Fruit fly (Drosophila melanogaster) whole organism: Measurements from ENCODE around the gene CG13876.

Experiments
- CG8478 ChIP-seq: fragments of >200 bp; optimal IDR thresholded peaks from 2 replicates; lab custom pipeline; 2018; ENCODE audit warnings: inconsistent platforms
- Dll ChIP-seq: fragments of >200 bp; optimal IDR thresholded peaks from 2 replicates; lab custom pipeline; 2017
- EcR ChIP-seq, 2 experiments: fragments of >200 bp; optimal IDR thresholded peaks; 2 replicates each; lab custom pipeline; 2017; ENCODE audit warnings: missing biosample characterization in 2 of 2, missing genetic modification characterization in 2 of 2, missing genetic modification reagents in 2 of 2
- pan ChIP-seq: fragments of >200 bp; optimal IDR thresholded peaks from 2 replicates; lab custom pipeline; 2017
- psq ChIP-seq: fragments of >200 bp; optimal IDR thresholded peaks from 2 replicates; lab custom pipeline; 2017
- usp ChIP-seq: fragments of >200 bp; optimal IDR thresholded peaks from 2 replicates; lab custom pipeline; 2017; ENCODE audit warnings: missing biosample characterization, missing genetic modification characterization, mixed read lengths

The CG13876 gene

DNA sequence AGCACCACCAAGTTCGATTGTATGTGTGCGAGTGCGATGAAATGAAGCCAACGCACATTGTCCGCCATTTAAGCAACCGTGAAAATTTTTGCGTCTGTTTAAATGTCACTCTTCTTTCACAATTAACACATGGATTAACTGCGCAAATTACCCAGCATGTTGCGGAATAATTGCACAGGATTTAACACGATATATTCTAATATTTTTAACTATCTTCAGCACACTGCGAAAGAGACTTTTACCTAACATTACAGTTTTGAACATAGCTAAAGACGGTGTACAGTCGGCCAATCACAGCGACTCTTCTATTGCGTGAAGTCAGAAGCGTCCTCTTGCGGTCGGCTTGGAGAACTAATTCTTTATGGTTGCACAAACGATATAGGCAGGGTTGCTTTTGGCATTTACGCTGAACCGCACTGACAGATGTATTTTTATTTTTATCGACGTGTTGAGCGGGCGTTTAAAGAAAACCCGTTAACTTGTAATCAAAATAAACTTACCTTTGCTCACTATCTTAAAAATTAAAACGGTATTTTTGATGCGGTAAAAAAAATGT is 40.8 kb downstream of the CG13876 start:
- TF ChIP-seq pan (lab: Kevin White, UChicago) (no peak), CG8478 (lab: Kevin White, UChicago) (no peak), usp (no peak), psq (lab: Kevin White, UChicago) (no peak), EcR (GFP tag; optimal IDR thresholded peaks at IDR 0.05; lab: Kevin White, UChicago) (no peak)

DNA sequence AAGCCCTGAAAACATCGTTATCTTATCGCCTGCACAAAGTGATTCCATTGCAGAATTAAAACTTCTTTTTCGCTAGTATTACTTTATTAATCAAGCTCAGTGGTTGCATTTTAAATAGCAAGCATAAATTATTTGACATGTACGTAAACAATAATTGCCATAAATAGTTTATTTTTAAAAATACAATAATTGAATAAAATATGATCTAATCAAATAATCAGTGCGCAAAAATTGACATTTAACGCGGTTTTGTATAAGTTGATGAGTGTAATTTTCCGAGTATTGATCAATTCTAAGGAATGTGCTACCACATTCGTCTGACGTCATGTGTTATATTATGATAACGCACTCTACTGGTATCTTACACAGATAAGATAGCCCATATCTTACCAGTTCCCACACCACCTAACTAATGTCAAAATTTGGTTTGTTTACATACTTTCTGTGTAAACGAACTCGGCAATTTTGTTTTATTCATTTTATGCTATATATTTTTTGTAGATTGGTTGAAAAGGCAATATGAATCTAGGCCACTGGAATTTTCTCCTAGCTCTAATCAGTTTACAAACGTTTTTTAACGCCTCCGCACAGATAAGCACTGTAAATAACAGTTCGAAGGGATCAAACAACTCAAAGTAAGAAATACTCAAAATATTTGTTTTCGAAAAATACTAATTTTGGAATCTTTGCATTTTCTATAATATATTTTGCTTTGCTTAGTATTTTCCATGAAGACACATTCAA is 41.7 kb downstream of the CG13876 start, which contains the start of gene mthl14:
Gene mthl14, plus strand, starts transcription at position 10 of the 744 bp plus-strand sequence.
- TF ChIP-seq pan (lab: Kevin White, UChicago) = no peak
- no peak for TF ChIP-seq EcR (GFP tag; optimal IDR thresholded peaks at IDR 0.05; lab: Kevin White, UChicago)
- no peak for TF ChIP-seq usp
- TF ChIP-seq CG8478 (lab: Kevin White, UChicago) = no peak
- no peak for TF ChIP-seq psq (lab: Kevin White, UChicago)
- no peak for TF ChIP-seq Dll (lab: Kevin White, UChicago)

dm6 chr3L:248226-248758 is 42.4 kb downstream of the CG13876 start:
- TF ChIP-seq usp (no peak), CG8478 (lab: Kevin White, UChicago) (no peak), Dll (lab: Kevin White, UChicago) (no peak), pan (lab: Kevin White, UChicago) (no peak), EcR (GFP tag; optimal IDR thresholded peaks at IDR 0.05; lab: Kevin White, UChicago) (no peak), psq (lab: Kevin White, UChicago) (no peak)
